Worm (Caenorhabditis elegans) whole organism, L2 larva: Measurements from ENCODE around the gene dao-3.

Source experiments
- C34F6.9 ChIP-seq: fragments of 150-350 bp; optimal IDR thresholded peaks from 2 replicates; lab custom pipeline; 2014; ENCODE audit warnings: missing biosample characterization, missing genetic modification characterization
- F13H6.1 ChIP-seq: sonication (generic microtip); optimal IDR thresholded peaks from 2 replicates; lab custom pipeline; 2016; ENCODE audit warnings: missing genetic modification characterization, missing compliant biosample characterization
- R02D3.7 ChIP-seq: fragments of 150-350 bp; optimal IDR thresholded peaks from 2 replicates; lab custom pipeline; 2014; ENCODE audit warnings: missing biosample characterization, missing genetic modification characterization
- Y55F3AM.14 ChIP-seq: fragments of 200-800 bp; sonication (Bioruptor generic); optimal IDR thresholded peaks from 2 replicates; lab custom pipeline; 2018; ENCODE audit warnings: mild to moderate bottlenecking, missing genetic modification characterization, missing compliant biosample characterization
- ZK546.5 ChIP-seq: sonication (generic microtip); optimal IDR thresholded peaks from 2 replicates; lab custom pipeline; 2017; ENCODE audit warnings: missing biosample characterization, missing genetic modification characterization
- aly-2 ChIP-seq: fragments of 150-350 bp; optimal IDR thresholded peaks from 2 replicates; lab custom pipeline; 2014; ENCODE audit warnings: missing biosample characterization, missing genetic modification characterization
- blmp-1 ChIP-seq: sonication (generic microtip); optimal IDR thresholded peaks from 2 replicates; lab custom pipeline; 2017; ENCODE audit warnings: missing genetic modification characterization, mild to moderate bottlenecking, missing compliant biosample characterization, antibody characterized with exemption, moderate library complexity; ENCODE audit not compliant: insufficient read depth
- ceh-16 ChIP-seq: fragments of 150-350 bp; optimal IDR thresholded peaks from 2 replicates; lab custom pipeline; 2014; ENCODE audit warnings: missing biosample characterization, missing genetic modification characterization
- ceh-82 ChIP-seq: fragments of 150-350 bp; optimal IDR thresholded peaks from 2 replicates; lab custom pipeline; 2014; ENCODE audit warnings: missing biosample characterization, missing genetic modification characterization
- crh-2 ChIP-seq: sonication (generic microtip); optimal IDR thresholded peaks from 2 replicates; lab custom pipeline; 2017; ENCODE audit warnings: missing biosample characterization, missing genetic modification characterization
- dmd-4 ChIP-seq: sonication (generic microtip); optimal IDR thresholded peaks from 2 replicates; lab custom pipeline; 2017; ENCODE audit warnings: missing biosample characterization, missing genetic modification characterization
- egl-27 ChIP-seq: sonication (generic microtip); optimal IDR thresholded peaks from 3 replicates; lab custom pipeline; 2017; ENCODE audit warnings: missing biosample characterization, missing genetic modification reagents, missing genetic modification characterization
- elt-1 ChIP-seq: fragments of 150-350 bp; optimal IDR thresholded peaks from 2 replicates; lab custom pipeline; 2014; ENCODE audit warnings: missing biosample characterization, missing genetic modification characterization
- elt-3 ChIP-seq: sonication (generic microtip); optimal IDR thresholded peaks from 2 replicates; lab custom pipeline; 2017; ENCODE audit warnings: missing biosample characterization, missing genetic modification characterization
- fos-1 ChIP-seq: fragments of 150-350 bp; optimal IDR thresholded peaks from 2 replicates; lab custom pipeline; 2014; ENCODE audit warnings: missing biosample characterization, missing genetic modification characterization
- gmeb-1 ChIP-seq: fragments of 150-350 bp; optimal IDR thresholded peaks from 2 replicates; lab custom pipeline; 2014; ENCODE audit warnings: missing biosample characterization, missing genetic modification characterization
- lin-13 ChIP-seq: fragments of 150-350 bp; optimal IDR thresholded peaks from 2 replicates; lab custom pipeline; 2014; ENCODE audit warnings: missing biosample characterization, missing genetic modification reagents, missing genetic modification characterization
- lin-39 ChIP-seq: fragments of 150-350 bp; optimal IDR thresholded peaks from 2 replicates; lab custom pipeline; 2014; ENCODE audit warnings: missing biosample characterization, missing genetic modification reagents, missing genetic modification characterization
- lsy-2 ChIP-seq, 2 experiments: fragments of 150-350 bp in 1 of 2; sonication (generic microtip) in 1 of 2; optimal IDR thresholded peaks; 2 replicates each; lab custom pipeline; 2014 to 2017; ENCODE audit warnings: missing biosample characterization in 2 of 2, missing genetic modification characterization in 2 of 2
- mbf-1 ChIP-seq: sonication (generic microtip); optimal IDR thresholded peaks from 2 replicates; lab custom pipeline; 2017; ENCODE audit warnings: missing biosample characterization, missing genetic modification characterization
- mdl-1 ChIP-seq, 2 experiments: fragments of 150-350 bp in 1 of 2; sonication (generic microtip) in 1 of 2; optimal IDR thresholded peaks; 2 replicates each; lab custom pipeline; 2017; ENCODE audit warnings: missing biosample characterization in 2 of 2, missing genetic modification characterization in 2 of 2
- nhr-10 ChIP-seq: sonication (generic microtip); optimal IDR thresholded peaks from 2 replicates; lab custom pipeline; 2017; ENCODE audit warnings: missing biosample characterization, missing genetic modification characterization
- nhr-11 ChIP-seq: fragments of 150-350 bp; optimal IDR thresholded peaks from 2 replicates; lab custom pipeline; 2014; ENCODE audit warnings: missing biosample characterization, missing genetic modification characterization
- nhr-12 ChIP-seq: fragments of 150-350 bp; optimal IDR thresholded peaks from 2 replicates; lab custom pipeline; 2014; ENCODE audit warnings: missing biosample characterization, missing genetic modification characterization
- nhr-129 ChIP-seq: fragments of 150-350 bp; optimal IDR thresholded peaks from 2 replicates; lab custom pipeline; 2014; ENCODE audit warnings: missing biosample characterization, missing genetic modification characterization
- nhr-21 ChIP-seq: fragments of 150-350 bp; optimal IDR thresholded peaks from 2 replicates; lab custom pipeline; 2014; ENCODE audit warnings: missing biosample characterization, missing genetic modification characterization
- nhr-23 ChIP-seq: fragments of 150-350 bp; optimal IDR thresholded peaks from 2 replicates; lab custom pipeline; 2014; ENCODE audit warnings: missing biosample characterization, missing genetic modification reagents, missing genetic modification characterization
- nhr-237 ChIP-seq: fragments of 150-350 bp; optimal IDR thresholded peaks from 2 replicates; lab custom pipeline; 2014; ENCODE audit warnings: missing biosample characterization, missing genetic modification characterization
- nhr-25 ChIP-seq: fragments of 150-350 bp; sonication (generic microtip); optimal IDR thresholded peaks from 3 replicates; lab custom pipeline; 2014; ENCODE audit warnings: missing biosample characterization, missing genetic modification characterization
- nhr-6 ChIP-seq: fragments of 150-350 bp; optimal IDR thresholded peaks from 2 replicates; lab custom pipeline; 2014; ENCODE audit warnings: missing biosample characterization, missing genetic modification characterization
- nhr-77 ChIP-seq: fragments of 150-350 bp; optimal IDR thresholded peaks from 2 replicates; lab custom pipeline; 2014; ENCODE audit warnings: missing biosample characterization, missing genetic modification characterization
- peb-1 ChIP-seq: fragments of 150-350 bp; optimal IDR thresholded peaks from 2 replicates; lab custom pipeline; 2014; ENCODE audit warnings: missing biosample characterization, missing genetic modification characterization
- sem-4 ChIP-seq: fragments of 150-350 bp; optimal IDR thresholded peaks from 2 replicates; lab custom pipeline; 2014; ENCODE audit warnings: missing biosample characterization, missing genetic modification reagents, missing genetic modification characterization
- skn-1 ChIP-seq: sonication (generic microtip); optimal IDR thresholded peaks from 2 replicates; lab custom pipeline; 2017; ENCODE audit warnings: missing biosample characterization, missing genetic modification characterization
- sma-3 ChIP-seq: sonication (generic microtip); optimal IDR thresholded peaks from 2 replicates; lab custom pipeline; 2016; ENCODE audit warnings: missing genetic modification reagents, missing genetic modification characterization, missing compliant biosample characterization
- sma-9 ChIP-seq, 2 experiments: fragments of 150-350 bp in 1 of 2; sonication (generic microtip) in 1 of 2; optimal IDR thresholded peaks; 2 replicates each; lab custom pipeline; 2014 to 2016; ENCODE audit warnings: missing genetic modification characterization in 2 of 2, mild to moderate bottlenecking in 1 of 2, missing biosample characterization in 1 of 2, missing compliant biosample characterization in 1 of 2, missing genetic modification reagents in 1 of 2, moderate library complexity in 1 of 2
- snpc-4 ChIP-seq: fragments of 150-350 bp; optimal IDR thresholded peaks from 2 replicates; lab custom pipeline; 2014; ENCODE audit warnings: missing biosample characterization, missing genetic modification characterization
- unc-39 ChIP-seq: fragments of 150-350 bp; optimal IDR thresholded peaks from 2 replicates; lab custom pipeline; 2014; ENCODE audit warnings: missing biosample characterization, missing genetic modification characterization
- zag-1 ChIP-seq: fragments of 150-350 bp; optimal IDR thresholded peaks from 2 replicates; lab custom pipeline; 2014; ENCODE audit warnings: missing biosample characterization, missing genetic modification characterization
- ztf-1 ChIP-seq: fragments of 200-800 bp; sonication (Bioruptor generic); conservative IDR thresholded peaks from 2 replicates; pipeline ENCODE4 v1.3.6; 2022; ENCODE audit warnings: missing genetic modification characterization, missing compliant biosample characterization

Gene dao-3

ce11 chrX:8048637-8049036 lies 37.7 kb downstream of the dao-3 start:
- TF ChIP-seq gmeb-1 (tag; lab: Kevin White, UChicago): no peak
- no peak for TF ChIP-seq unc-39 (tag; lab: Kevin White, UChicago)
- TF ChIP-seq nhr-21 (tag; lab: Kevin White, UChicago): peak; percentile 36
- TF ChIP-seq sma-9 (GFP tag; optimal IDR thresholded peaks at IDR 0.05; lab: Kevin White, UChicago): peak; percentile 32
- no peak for TF ChIP-seq sma-9 (tag; optimal IDR thresholded peaks at IDR 0.05; lab: Kevin White, UChicago)
- TF ChIP-seq sma-3 (GFP tag; lab: Kevin White, UChicago): peak; percentile 44
- peak; percentile 46 for TF ChIP-seq crh-2 (tag; lab: Kevin White, UChicago)

ce11 chrX:8045152-8045551 lies 41.2 kb downstream of the dao-3 start, which contains the start of gene C18A11.4:
C18A11.4 (plus strand) TSS chrX:8045518.
- TF ChIP-seq C34F6.9 (tag; lab: Kevin White, UChicago) (no peak), nhr-12 (tag; lab: Kevin White, UChicago) (no peak), blmp-1 (tag; lab: Kevin White, UChicago) (peak; percentile 79), nhr-21 (tag; lab: Kevin White, UChicago) (no peak)

ce11 chrX:8040967-8041366 lies 45.4 kb downstream of the dao-3 start, which contains the start of gene xol-1:
xol-1 (plus strand) TSS chrX:8041313.
- no peak for TF ChIP-seq aly-2 (tag; lab: Kevin White, UChicago)
- TF ChIP-seq C34F6.9 (tag; lab: Kevin White, UChicago): no peak
- TF ChIP-seq elt-3: no peak
- TF ChIP-seq nhr-237 (tag; lab: Kevin White, UChicago): no peak
- no peak for TF ChIP-seq nhr-129 (tag; lab: Kevin White, UChicago)
- TF ChIP-seq ztf-1 (GFP tag; lab: Robert Waterston, UW): no peak
- no peak for TF ChIP-seq lin-13 (GFP tag; lab: Kevin White, UChicago)
- TF ChIP-seq lin-39 (tag; lab: Kevin White, UChicago): no peak
- TF ChIP-seq crh-2 (tag; lab: Kevin White, UChicago): no peak
- no peak for TF ChIP-seq zag-1 (tag; lab: Kevin White, UChicago)

DNA sequence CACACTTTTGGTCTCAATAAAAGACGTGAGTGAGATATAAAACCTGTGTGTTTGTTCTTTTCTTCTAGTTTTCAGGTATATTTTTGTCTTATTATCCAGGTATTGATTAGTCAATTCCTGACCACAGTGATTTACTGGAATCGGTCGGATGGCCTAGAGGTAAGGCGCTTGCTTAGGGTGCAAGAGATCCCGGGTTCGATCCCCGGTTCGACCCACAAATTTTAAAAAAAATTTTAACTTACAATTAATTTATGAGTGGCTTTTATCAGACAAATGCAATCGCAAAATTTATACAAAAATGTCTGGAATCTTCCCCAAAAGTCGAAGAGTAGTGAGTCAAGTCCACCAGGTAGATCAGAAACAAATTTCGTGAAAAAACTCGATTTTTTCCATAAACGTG lies 49.0 kb downstream of the dao-3 start:
- TF ChIP-seq nhr-25 (no peak), gmeb-1 (tag; lab: Kevin White, UChicago) (no peak)
- TF ChIP-seq, all 48 proteins: peak for 0

DNA sequence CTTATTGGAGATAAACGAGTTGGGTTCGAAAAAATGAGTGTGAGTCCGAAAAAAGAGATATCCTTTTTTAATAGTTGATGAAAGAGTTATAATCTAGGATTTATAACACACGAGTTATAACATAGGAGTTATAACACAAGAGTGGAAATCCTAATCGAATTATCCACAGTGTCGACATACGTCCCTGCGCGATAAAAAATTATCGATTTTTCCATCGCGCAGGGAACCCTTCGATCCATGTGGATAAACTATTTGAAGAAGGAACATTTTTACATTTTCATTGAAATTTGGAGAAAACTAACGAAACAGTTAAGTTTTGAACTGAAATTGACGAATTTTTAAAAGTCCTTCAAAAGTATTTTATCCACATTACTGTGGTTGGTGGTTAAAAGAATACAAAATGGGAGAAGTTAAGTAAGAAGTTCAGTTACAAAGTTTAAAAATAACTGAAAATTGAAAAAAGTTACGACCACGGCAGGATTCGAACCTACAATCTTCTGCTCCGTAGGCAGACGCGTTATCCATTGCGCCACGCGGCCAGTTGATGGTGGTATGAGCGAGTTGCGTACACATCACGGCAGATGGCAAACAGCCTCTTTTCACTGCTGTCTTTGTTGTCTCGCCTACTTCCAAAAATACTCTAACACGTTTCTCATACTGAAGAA lies 50.0 kb downstream of the dao-3 start:
- TF ChIP-seq nhr-11 (tag; lab: Kevin White, UChicago): peak; percentile 55
- TF ChIP-seq nhr-6 (tag; lab: Kevin White, UChicago): peak; percentile 100
- peak; percentile 94 for TF ChIP-seq gmeb-1 (tag; lab: Kevin White, UChicago)
- peak; percentile 97 for TF ChIP-seq ceh-82 (tag; lab: Kevin White, UChicago)
- peak; percentile 80; the same call in 1 of the 2 replicates for TF ChIP-seq ztf-1 (GFP tag; lab: Robert Waterston, UW)
- TF ChIP-seq nhr-21 (tag; lab: Kevin White, UChicago): peak; percentile 100
- TF ChIP-seq elt-3: peak; percentile 64
- no peak for TF ChIP-seq peb-1 (tag; lab: Kevin White, UChicago)
- TF ChIP-seq dmd-4 (tag; lab: Kevin White, UChicago): peak; percentile 80
- TF ChIP-seq ZK546.5 (tag; lab: Kevin White, UChicago): peak; percentile 72
- peak; percentile 97 for TF ChIP-seq C34F6.9 (tag; lab: Kevin White, UChicago)
- peak; percentile 88 for TF ChIP-seq snpc-4 (tag; lab: Kevin White, UChicago)
- TF ChIP-seq sem-4 (tag; lab: Kevin White, UChicago): peak; percentile 98
- peak; percentile 78 for TF ChIP-seq R02D3.7 (tag; lab: Kevin White, UChicago)
- TF ChIP-seq zag-1 (tag; lab: Kevin White, UChicago): peak; percentile 99
- TF ChIP-seq mdl-1 (tag; optimal IDR thresholded peaks at IDR 0.05; lab: Kevin White, UChicago): peak; percentile 94 to 96
- peak; percentile 99 for TF ChIP-seq nhr-25
- peak; percentile 96 for TF ChIP-seq nhr-77 (tag; lab: Kevin White, UChicago)
- peak; percentile 100 for TF ChIP-seq crh-2 (tag; lab: Kevin White, UChicago)
- TF ChIP-seq nhr-237 (tag; lab: Kevin White, UChicago): peak; percentile 97
- TF ChIP-seq ceh-16 (tag; lab: Kevin White, UChicago): peak; percentile 95
- TF ChIP-seq Y55F3AM.14: peak; percentile 96
- peak; percentile 95 for TF ChIP-seq skn-1
- peak; percentile 95 to 97 for TF ChIP-seq lsy-2 (tag; optimal IDR thresholded peaks at IDR 0.05; lab: Kevin White, UChicago)
- TF ChIP-seq blmp-1 (tag; lab: Kevin White, UChicago): peak; percentile 72
- peak; percentile 99 for TF ChIP-seq sma-3 (GFP tag; lab: Kevin White, UChicago)
- peak; percentile 99 for TF ChIP-seq F13H6.1 (tag; lab: Kevin White, UChicago)
- TF ChIP-seq elt-1: no peak
- TF ChIP-seq lin-13 (GFP tag; lab: Kevin White, UChicago): peak; percentile 98
- TF ChIP-seq fos-1: peak; percentile 98
- peak; percentile 98 for TF ChIP-seq sma-9 (GFP tag; optimal IDR thresholded peaks at IDR 0.05; lab: Kevin White, UChicago)
- TF ChIP-seq sma-9 (tag; optimal IDR thresholded peaks at IDR 0.05; lab: Kevin White, UChicago): no peak
- peak; percentile 81 for TF ChIP-seq mbf-1 (tag; lab: Kevin White, UChicago)
- peak; percentile 99 for TF ChIP-seq egl-27 (tag; lab: Kevin White, UChicago)
- peak; percentile 98 for TF ChIP-seq lin-39 (tag; lab: Kevin White, UChicago)
- TF ChIP-seq nhr-12 (tag; lab: Kevin White, UChicago): peak; percentile 66
- TF ChIP-seq nhr-23 (tag; lab: Kevin White, UChicago): peak; percentile 20
- TF ChIP-seq nhr-10 (tag; lab: Kevin White, UChicago): peak; percentile 99
